Worm (Caenorhabditis elegans) whole organism, L3 larva: ENCODE data around the gene smc-3.

ENCODE experiments used
- fos-1 ChIP-seq: fragments of 150-350 bp; optimal IDR thresholded peaks from 2 replicates; lab custom pipeline; 2014; ENCODE audit warnings: missing biosample characterization, missing genetic modification characterization
- mdl-1 ChIP-seq: fragments of 150-350 bp; optimal IDR thresholded peaks from 2 replicates; lab custom pipeline; 2014; ENCODE audit warnings: missing biosample characterization, missing genetic modification characterization
- nfya-1 ChIP-seq: sonication (generic microtip); optimal IDR thresholded peaks from 2 replicates; lab custom pipeline; 2017; ENCODE audit warnings: missing genetic modification characterization, mild to moderate bottlenecking, missing compliant biosample characterization, antibody characterized with exemption, moderate library complexity; ENCODE audit not compliant: insufficient read depth
- nhr-11 ChIP-seq: fragments of 150-350 bp; optimal IDR thresholded peaks from 2 replicates; lab custom pipeline; 2014; ENCODE audit warnings: missing biosample characterization, missing genetic modification characterization
- tbx-2 ChIP-seq: sonication (generic microtip); optimal IDR thresholded peaks from 2 replicates; lab custom pipeline; 2016; ENCODE audit warnings: mild to moderate bottlenecking, missing genetic modification characterization, missing compliant biosample characterization

- no peak for TF ChIP-seq nhr-11 (tag; lab: Kevin White, UChicago)
- no peak for TF ChIP-seq mdl-1 (tag; lab: Kevin White, UChicago)
- TF ChIP-seq nfya-1: no peak
- no peak for TF ChIP-seq tbx-2 (tag; lab: Kevin White, UChicago)
- no peak for TF ChIP-seq fos-1
These were observed 33.4 kb downstream of the smc-3 start for ce11 chrIII:11324093-11324492.
